Fruit fly (Drosophila melanogaster) whole organism, adult: ENCODE results near the gene Pgant4.

Experiments used
- CG11617 ChIP-seq: fragments of 200-800 bp; sonication (Bioruptor generic); optimal IDR thresholded peaks from 2 replicates; lab custom pipeline; 2017; ENCODE audit warnings: mild to moderate bottlenecking, missing biosample characterization, missing genetic modification reagents, missing genetic modification characterization
- CG14711 ChIP-seq: fragments of 200-800 bp; sonication (Bioruptor generic); optimal IDR thresholded peaks from 2 replicates; lab custom pipeline; 2018; ENCODE audit warnings: missing biosample characterization, mild to moderate bottlenecking, missing genetic modification characterization, moderate library complexity
- CG1620 ChIP-seq: fragments of 200-800 bp; sonication (Bioruptor generic); optimal IDR thresholded peaks from 2 replicates; lab custom pipeline; 2016; ENCODE audit warnings: missing biosample characterization, missing genetic modification characterization
- CG5204 ChIP-seq: fragments of 200-800 bp; sonication (Bioruptor generic); optimal IDR thresholded peaks from 2 replicates; lab custom pipeline; 2016; ENCODE audit warnings: missing biosample characterization, missing genetic modification characterization
- CG7101 ChIP-seq: fragments of 200-800 bp; sonication (Bioruptor generic); optimal IDR thresholded peaks from 2 replicates; lab custom pipeline; 2018; ENCODE audit warnings: missing biosample characterization, mild to moderate bottlenecking, missing genetic modification characterization, moderate library complexity
- Clk ChIP-seq: fragments of 200-800 bp; sonication (Bioruptor generic); optimal IDR thresholded peaks from 2 replicates; lab custom pipeline; 2017; ENCODE audit warnings: missing biosample characterization, missing genetic modification characterization
- Hr96 ChIP-seq: fragments of 200-800 bp; sonication (Bioruptor generic); optimal IDR thresholded peaks from 2 replicates; lab custom pipeline; 2016; ENCODE audit warnings: missing biosample characterization, missing genetic modification characterization
- Mnt ChIP-seq: fragments of 200-800 bp; sonication (Bioruptor generic); optimal IDR thresholded peaks from 2 replicates; lab custom pipeline; 2016; ENCODE audit warnings: missing biosample characterization, mild to moderate bottlenecking, missing genetic modification characterization
- cic ChIP-seq: fragments of 200-800 bp; sonication (Bioruptor generic); optimal IDR thresholded peaks from 2 replicates; lab custom pipeline; 2017; ENCODE audit warnings: missing biosample characterization, mild to moderate bottlenecking, missing genetic modification characterization, moderate library complexity
- cnc ChIP-seq, 2 experiments: fragments of >200 bp; optimal IDR thresholded peaks; 2 replicates each; lab custom pipeline; 2017
- kay ChIP-seq: fragments of 200-800 bp; sonication (Bioruptor generic); peaks from one replicate; lab custom pipeline; 2016; ENCODE audit warnings: missing biosample characterization, missing genetic modification characterization, borderline replicate concordance
- ovo ChIP-seq: fragments of 200-800 bp; sonication (Bioruptor generic); optimal IDR thresholded peaks from 2 replicates; lab custom pipeline; 2016; ENCODE audit warnings: missing biosample characterization, missing genetic modification characterization
- tj ChIP-seq: fragments of 200-800 bp; sonication (Bioruptor generic); optimal IDR thresholded peaks from 3 replicates; lab custom pipeline; 2017; ENCODE audit warnings: missing biosample characterization, mild to moderate bottlenecking, missing genetic modification characterization, moderate library complexity
- toe ChIP-seq: fragments of 200-800 bp; sonication (Bioruptor generic); optimal IDR thresholded peaks from 2 replicates; lab custom pipeline; 2016; ENCODE audit warnings: missing biosample characterization, missing genetic modification characterization

dm6 chr2L:3484759-3485158 is 12.4 kb downstream of the Pgant4 start:
- no peak for TF ChIP-seq kay (GFP tag; lab: Kevin White, UChicago)
- no peak for TF ChIP-seq CG11617
- TF ChIP-seq ovo (GFP tag; lab: Kevin White, UChicago): no peak
- TF ChIP-seq Hr96 (GFP tag; lab: Kevin White, UChicago): no peak
- no peak for TF ChIP-seq tj (GFP tag; lab: Kevin White, UChicago)
- no peak for TF ChIP-seq CG7101 (tag; lab: Kevin White, UChicago)
- no peak for TF ChIP-seq cic
- no peak for TF ChIP-seq CG14711
- TF ChIP-seq CG5204 (GFP tag; lab: Kevin White, UChicago): no peak
- TF ChIP-seq Clk: no peak
- TF ChIP-seq cnc (optimal IDR thresholded peaks at IDR 0.05; lab: Kevin White, UChicago): no peak
- TF ChIP-seq CG1620: no peak
- no peak for TF ChIP-seq Mnt (GFP tag; lab: Kevin White, UChicago)
- no peak for TF ChIP-seq toe
